Fruit fly (Drosophila melanogaster) whole organism, wandering third instar larva: ENCODE measurements around the gene CG33263.

Experiments
- HLH106 ChIP-seq: fragments of 200-800 bp; optimal IDR thresholded peaks from 3 replicates; lab custom pipeline; 2019; ENCODE audit warnings: missing biosample characterization, mild to moderate bottlenecking, missing genetic modification characterization, moderate library complexity
- Myc ChIP-seq: fragments of >200 bp; optimal IDR thresholded peaks from 2 replicates; lab custom pipeline; 2017
- dl ChIP-seq, 2 experiments: fragments of 175-275, 200-275 bp in 1 of 2; fragments of 200-275 bp in 1 of 2; sonication (Bioruptor generic); optimal IDR thresholded peaks; lab custom pipeline; 2018; ENCODE audit warnings: mild to moderate bottlenecking in 2 of 2, missing biosample characterization in 2 of 2, missing genetic modification characterization in 2 of 2, moderate library complexity in 2 of 2; ENCODE audit not compliant: partially characterized antibody in 2 of 2, insufficient read depth in 1 of 2
- h ChIP-seq: fragments of 200-800 bp; sonication (Bioruptor generic); optimal IDR thresholded peaks from 3 replicates; lab custom pipeline; 2016; ENCODE audit warnings: missing biosample characterization, mild to moderate bottlenecking, missing genetic modification characterization
- psq ChIP-seq: fragments of 200-800 bp; sonication (Bioruptor generic); optimal IDR thresholded peaks from 3 replicates; lab custom pipeline; 2017; ENCODE audit warnings: missing biosample characterization, mild to moderate bottlenecking, missing genetic modification characterization, moderate library complexity
- usp ChIP-seq: fragments of >200 bp; optimal IDR thresholded peaks from 2 replicates; lab custom pipeline; 2017; ENCODE audit warnings: missing biosample characterization, missing genetic modification characterization

- TF ChIP-seq h (no peak), psq (GFP tag; lab: Kevin White, UChicago) (no peak), dl (GFP tag; optimal IDR thresholded peaks at IDR 0.05; lab: Kevin White, UChicago; ENCODE audit: insufficient read depth in 1 of 2, partially characterized antibody in 2 of 2) (no peak), Myc (no peak), HLH106 (tag; lab: Kevin White, UChicago) (no peak), usp (GFP tag; lab: Kevin White, UChicago) (no peak)
Measured at dm6 chr3L:13437036-13437435, 13.1 kb upstream of the CG33263 start, which contains the start of gene CG10154.
